Worm (Caenorhabditis elegans) whole organism, L4 larva: ENCODE data around the gene nhr-21.
A peak's percentile ranks its signal among the peaks of the same experiment; 100 is the strongest.

Experiments
- F26F4.8 ChIP-seq: fragments of 200-800 bp; sonication (Bioruptor generic); conservative IDR thresholded peaks from 2 replicates; pipeline ENCODE4 v1.3.6; 2022; ENCODE audit warnings: missing genetic modification characterization, missing compliant biosample characterization
- F44E2.7 ChIP-seq: fragments of 200-800 bp; sonication (Bioruptor generic); IDR thresholded peaks from 2 replicates; pipeline ENCODE4 v2.1.2; 2022; ENCODE audit warnings: missing genetic modification characterization, missing compliant biosample characterization
- F49E8.2 ChIP-seq: sonication (generic microtip); optimal IDR thresholded peaks from 2 replicates; lab custom pipeline; 2016; ENCODE audit warnings: missing compliant biosample characterization, mild to moderate bottlenecking, missing genetic modification characterization, borderline replicate concordance
- R02D3.7 ChIP-seq: fragments of 150-350 bp; sonication (generic microtip); optimal IDR thresholded peaks from 3 replicates; lab custom pipeline; 2014; ENCODE audit warnings: missing biosample characterization, missing genetic modification characterization
- aly-2 ChIP-seq: sonication (generic microtip); optimal IDR thresholded peaks from 2 replicates; lab custom pipeline; 2018; ENCODE audit warnings: missing biosample characterization, missing genetic modification characterization
- arid-1 ChIP-seq: fragments of 200-800 bp; sonication (Bioruptor generic); conservative IDR thresholded peaks from 2 replicates; pipeline ENCODE4 v1.3.6; 2022; ENCODE audit warnings: missing genetic modification reagents, missing genetic modification characterization, missing compliant biosample characterization
- dpl-1 ChIP-seq: fragments of 150-350 bp; optimal IDR thresholded peaks from 2 replicates; lab custom pipeline; 2014; ENCODE audit warnings: missing biosample characterization, missing genetic modification reagents, missing genetic modification characterization
- dve-1 ChIP-seq: sonication (generic microtip); optimal IDR thresholded peaks from 2 replicates; lab custom pipeline; 2017; ENCODE audit warnings: antibody characterized with exemption, mild to moderate bottlenecking, missing genetic modification characterization, missing compliant biosample characterization; ENCODE audit not compliant: insufficient read depth
- egl-27 ChIP-seq: sonication (generic microtip); optimal IDR thresholded peaks from 3 replicates; lab custom pipeline; 2017; ENCODE audit warnings: missing biosample characterization, missing genetic modification reagents, missing genetic modification characterization
- hlh-30 ChIP-seq: sonication (generic microtip); optimal IDR thresholded peaks from 2 replicates; lab custom pipeline; 2017; ENCODE audit warnings: antibody characterized with exemption, mild to moderate bottlenecking, missing genetic modification characterization, missing compliant biosample characterization; ENCODE audit not compliant: insufficient read depth
- mdl-1 ChIP-seq, 2 experiments: fragments of 150-350 bp in 1 of 2; sonication (generic microtip) in 1 of 2; optimal IDR thresholded peaks; 2 replicates each; lab custom pipeline; 2014 to 2017; ENCODE audit warnings: missing biosample characterization in 2 of 2, missing genetic modification characterization in 2 of 2
- nhr-237 ChIP-seq: sonication (generic microtip); optimal IDR thresholded peaks from 2 replicates; lab custom pipeline; 2017; ENCODE audit warnings: missing biosample characterization, missing genetic modification characterization
- pha-4 ChIP-seq, 2 experiments: fragments of 150-350 bp in 1 of 2; fragments of 200-800 bp in 1 of 2; sonication (Bioruptor generic) in 1 of 2; IDR thresholded peaks in 1 of 2; optimal IDR thresholded peaks in 1 of 2; 2 replicates each; pipeline versions ENCODE4 v1.3.6 to Lab custom; 2014 to 2022; ENCODE audit warnings: missing genetic modification characterization in 2 of 2, missing genetic modification reagents in 2 of 2, missing biosample characterization in 1 of 2, missing compliant biosample characterization in 1 of 2
- ztf-11 ChIP-seq: fragments of 150-350 bp; optimal IDR thresholded peaks from 2 replicates; lab custom pipeline; 2014; ENCODE audit warnings: missing biosample characterization, missing genetic modification characterization

- TF ChIP-seq mdl-1 (tag; optimal IDR thresholded peaks at IDR 0.05; lab: Kevin White, UChicago) (no peak), nhr-237 (tag; lab: Kevin White, UChicago) (no peak), aly-2 (no peak), hlh-30 (peak; percentile 52), F26F4.8 (GFP tag; lab: Robert Waterston, UW) (no peak), egl-27 (no peak), dpl-1 (GFP tag; lab: Kevin White, UChicago) (peak; percentile 22), F44E2.7 (GFP tag; lab: Robert Waterston, UW) (no peak), R02D3.7 (tag; lab: Kevin White, UChicago) (no peak), ztf-11 (tag; lab: Kevin White, UChicago) (no peak), dve-1 (no peak), pha-4 (GFP tag; IDR thresholded peaks at IDR 0.05; lab: Robert Waterston, UW) (no peak), pha-4 (tag; optimal IDR thresholded peaks at IDR 0.05; lab: Kevin White, UChicago) (no peak), F49E8.2 (tag; lab: Kevin White, UChicago) (no peak), arid-1 (GFP tag; lab: Robert Waterston, UW) (no peak; the same call in 1 of the 2 replicates)
These were observed 12.0 kb upstream of the nhr-21 start for ce11 chrII:7326997-7327396.
